Worm (Caenorhabditis elegans): Measurements from ENCODE around the gene gphr-1.

DNA sequence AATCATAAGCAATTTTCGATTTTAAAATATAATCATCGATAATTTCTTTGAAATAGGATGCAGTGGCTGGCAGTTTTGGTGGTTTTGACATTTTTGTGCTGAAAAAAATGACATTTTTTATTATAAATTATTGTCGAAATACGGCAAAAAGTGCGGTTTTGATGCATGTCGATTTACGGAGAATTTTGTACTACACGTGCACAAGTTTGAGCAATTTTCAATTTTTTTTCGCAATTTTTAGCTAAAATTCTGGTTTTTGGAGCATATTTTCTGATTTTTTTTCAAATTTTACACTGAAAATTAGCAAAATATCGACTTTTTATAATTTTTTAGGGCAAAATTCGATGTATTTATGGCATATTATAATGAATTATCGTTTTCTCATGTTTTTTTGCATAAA is 3.3 kb upstream of the gphr-1 start, which contains the start of gene Y75B8A.13:
- TF ChIP-seq W03F9.2 (tag; optimal IDR thresholded peaks at IDR 0.05) (no peak), dao-5 (tag; optimal IDR thresholded peaks at IDR 0.05) (no peak)

All from whole organism, L4/young adult.